Fruit fly (Drosophila melanogaster): Measurements from ENCODE around the gene CG12523.

Gene CG12523

DNA sequence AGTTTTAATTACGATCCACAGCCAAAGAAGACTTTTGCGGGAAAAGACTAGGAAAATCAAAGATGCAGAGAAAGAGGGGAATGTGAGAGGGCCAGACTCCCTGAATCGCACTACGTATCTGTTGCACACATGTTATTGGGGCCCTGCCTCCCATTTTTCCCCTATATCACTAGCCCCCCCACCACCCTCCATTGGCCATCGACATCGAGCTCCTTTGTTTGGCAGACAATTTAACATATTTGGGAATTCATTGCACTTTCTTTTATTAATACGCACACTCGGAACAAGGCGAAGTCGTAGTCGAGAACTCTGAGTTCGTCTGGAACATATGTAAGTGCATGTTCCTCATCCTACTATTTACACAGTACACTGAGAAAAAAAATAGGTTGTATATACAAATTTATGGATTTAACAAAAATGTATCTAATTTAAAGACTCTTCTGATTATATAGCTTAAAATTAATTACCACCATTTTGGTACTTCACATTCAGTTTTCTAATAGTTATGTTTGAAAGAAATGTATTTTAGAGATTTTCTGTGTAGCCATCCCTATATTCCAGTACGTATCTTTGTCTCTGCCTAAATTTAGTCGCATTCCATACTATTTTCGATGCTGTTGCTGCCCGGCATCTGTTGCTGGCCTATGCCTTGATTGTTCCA lies 17.8 kb upstream of the CG12523 start (continued):
- TF ChIP-seq caup (GFP tag; optimal IDR thresholded peaks at IDR 0.05; ENCODE audit: severe bottlenecking) (no peak), CG1602 (GFP tag; optimal IDR thresholded peaks at IDR 0.05) (peak; percentile 68), CG10267 (tag; optimal IDR thresholded peaks at IDR 0.05) (peak; percentile 83), CG32772 (GFP tag; IDR thresholded peaks at IDR 0.05) (peak; percentile 64; the same call in 1 of the 2 replicates), CG3995 (GFP tag; optimal IDR thresholded peaks at IDR 0.05) (no peak), CG17802 (tag; optimal IDR thresholded peaks at IDR 0.05) (peak; percentile 31), sob (GFP tag; IDR thresholded peaks at IDR 0.05) (no peak; the same call in 1 of the 2 replicates), CG31365 (tag; optimal IDR thresholded peaks at IDR 0.05) (no peak), dm (GFP tag; optimal IDR thresholded peaks at IDR 0.05) (no peak), dmrt99B (tag; optimal IDR thresholded peaks at IDR 0.05) (peak; percentile 80), CG4282 (GFP tag; optimal IDR thresholded peaks at IDR 0.05) (no peak), unc-4 (GFP tag; IDR thresholded peaks at IDR 0.05; ENCODE audit: partially characterized antibody) (no peak), lab (GFP tag; optimal IDR thresholded peaks at IDR 0.05) (peak; percentile 43), mirr (GFP tag; optimal IDR thresholded peaks at IDR 0.05) (no peak), CG12155 (GFP tag; optimal IDR thresholded peaks at IDR 0.05) (peak; percentile 34), Opbp (GFP tag; IDR thresholded peaks at IDR 0.05; ENCODE audit: partially characterized antibody) (no peak), ewg (GFP tag; optimal IDR thresholded peaks at IDR 0.05) (peak; percentile 49), insv (GFP tag; optimal IDR thresholded peaks at IDR 0.05) (no peak), zfh2 (GFP tag; optimal IDR thresholded peaks at IDR 0.05) (no peak), CG12391 (tag; optimal IDR thresholded peaks at IDR 0.05) (peak; percentile 87), CG30431 (GFP tag; optimal IDR thresholded peaks at IDR 0.05) (no peak), zf30C (GFP tag; optimal IDR thresholded peaks at IDR 0.05) (peak; percentile 58), Dip3 (GFP tag; optimal IDR thresholded peaks at IDR 0.05) (no peak), Dad (GFP tag; optimal IDR thresholded peaks at IDR 0.05) (no peak), Atf6 (GFP tag; IDR thresholded peaks at IDR 0.05) (no peak), CG14050 (GFP tag; IDR thresholded peaks at IDR 0.05) (no peak), Stat92E (GFP tag; optimal IDR thresholded peaks at IDR 0.05) (peak in 1 of 3 experiments; percentile 74), CG6765 (GFP tag; optimal IDR thresholded peaks at IDR 0.05) (no peak), schlank (tag; optimal IDR thresholded peaks at IDR 0.05) (no peak), hbn (GFP tag; IDR thresholded peaks at IDR 0.05; ENCODE audit: partially characterized antibody) (no peak), pan (optimal IDR thresholded peaks at IDR 0.05) (no peak), pan (GFP tag; optimal IDR thresholded peaks at IDR 0.05 in 1 of 2, IDR thresholded peaks at IDR 0.05 in 1 of 2) (peak in 1 of 2 experiments; percentile 62), Xrp1 (GFP tag; IDR thresholded peaks at IDR 0.05) (peak; percentile 85), sna (GFP tag; IDR thresholded peaks at IDR 0.05; ENCODE audit: partially characterized antibody) (no peak), her (GFP tag; optimal IDR thresholded peaks at IDR 0.05) (no peak), klu (GFP tag; IDR thresholded peaks at IDR 0.05) (no peak), CG4328 (GFP tag; optimal IDR thresholded peaks at IDR 0.05) (peak; percentile 17), CG5953 (GFP tag; IDR thresholded peaks at IDR 0.05) (no peak), Bteb2 (GFP tag; optimal IDR thresholded peaks at IDR 0.05) (no peak), dpn (GFP tag; optimal IDR thresholded peaks at IDR 0.05) (peak in 1 of 2 experiments; percentile 56), prd (optimal IDR thresholded peaks at IDR 0.05) (no peak), prd (GFP tag; IDR thresholded peaks at IDR 0.05) (peak; percentile 68; the same call in 2 of the 3 replicates), stwl (tag; optimal IDR thresholded peaks at IDR 0.05) (peak; percentile 21), ATbp (GFP tag; optimal IDR thresholded peaks at IDR 0.05) (peak; percentile 73), CG7372 (GFP tag; IDR thresholded peaks at IDR 0.05) (no peak), Usf (GFP tag; optimal IDR thresholded peaks at IDR 0.05) (peak; percentile 38), Taf1 (GFP tag; IDR thresholded peaks at IDR 0.05) (no peak), CG3407 (GFP tag; optimal IDR thresholded peaks at IDR 0.05) (peak; percentile 67), Sry-β (GFP tag; optimal IDR thresholded peaks at IDR 0.05) (peak; percentile 7), luna (GFP tag; optimal IDR thresholded peaks at IDR 0.05) (no peak)
